Fruit fly (Drosophila melanogaster) whole organism, prepupa: Measurements from ENCODE around the gene CG33253.

Experiments
- CG15336 ChIP-seq: fragments of 200-800 bp; sonication (Bioruptor generic); IDR thresholded peaks from 2 replicates; pipeline ENCODE4 v1.3.6; 2022; ENCODE audit warnings: missing biosample characterization, missing genetic modification characterization
- CG1621 ChIP-seq: fragments of 200-800 bp; sonication (Bioruptor generic); optimal IDR thresholded peaks from 3 replicates; lab custom pipeline; 2018; ENCODE audit warnings: missing biosample characterization, mild to moderate bottlenecking, missing genetic modification characterization
- CG34406 ChIP-seq: fragments of 200-800 bp; sonication (Bioruptor generic); optimal IDR thresholded peaks from 3 replicates; lab custom pipeline; 2016; ENCODE audit warnings: missing biosample characterization, missing genetic modification characterization
- CG6276 ChIP-seq: fragments of 200-800 bp; sonication (Bioruptor generic); optimal IDR thresholded peaks from 2 replicates; lab custom pipeline; 2017; ENCODE audit warnings: missing biosample characterization, mild to moderate bottlenecking, missing genetic modification characterization
- CG6808 ChIP-seq: fragments of 200-800 bp; sonication (Bioruptor generic); optimal IDR thresholded peaks from 3 replicates; lab custom pipeline; 2017; ENCODE audit warnings: missing biosample characterization, missing genetic modification characterization, mild to moderate bottlenecking, moderate library complexity, missing genetic modification reagents
- CG6854 ChIP-seq: fragments of 200-800 bp; sonication (Bioruptor generic); optimal IDR thresholded peaks from 2 replicates; lab custom pipeline; 2017; ENCODE audit warnings: missing biosample characterization, mild to moderate bottlenecking, missing genetic modification characterization
- CG8632 ChIP-seq: fragments of 200-800 bp; sonication (Bioruptor generic); optimal IDR thresholded peaks from 3 replicates; lab custom pipeline; 2016; ENCODE audit warnings: missing biosample characterization, missing genetic modification characterization
- OdsH ChIP-seq: fragments of 200-800 bp; sonication (Bioruptor generic); optimal IDR thresholded peaks from 3 replicates; lab custom pipeline; 2016; ENCODE audit warnings: missing biosample characterization, missing genetic modification characterization
- Sox14 ChIP-seq: fragments of 200-800 bp; sonication (Bioruptor generic); optimal IDR thresholded peaks from 3 replicates; lab custom pipeline; 2016; ENCODE audit warnings: missing biosample characterization, missing genetic modification characterization
- eg ChIP-seq: fragments of 200-800 bp; sonication (Bioruptor generic); IDR thresholded peaks from 3 replicates; pipeline ENCODE4 v1.3.6; 2022; ENCODE audit warnings: missing biosample characterization, missing genetic modification characterization
- fd59A ChIP-seq: fragments of 200-800 bp; sonication (Bioruptor generic); optimal IDR thresholded peaks from 2 replicates; lab custom pipeline; 2017; ENCODE audit warnings: missing biosample characterization, mild to moderate bottlenecking, missing genetic modification characterization, missing genetic modification reagents
- salr ChIP-seq, 2 experiments: fragments of 200-800 bp; sonication (Bioruptor generic); optimal IDR thresholded peaks; 3 replicates each; lab custom pipeline; 2016 to 2018; ENCODE audit warnings: missing biosample characterization in 2 of 2, missing genetic modification characterization in 2 of 2, mild to moderate bottlenecking in 1 of 2
- ss ChIP-seq, 2 experiments: fragments of 200-800 bp; sonication (Bioruptor generic); optimal IDR thresholded peaks; 2 replicates in 1 of 2; 3 replicates in 1 of 2; lab custom pipeline; 2017 to 2018; ENCODE audit warnings: mild to moderate bottlenecking in 2 of 2, missing biosample characterization in 2 of 2, missing genetic modification characterization in 2 of 2, moderate library complexity in 1 of 2
- vri ChIP-seq: fragments of 200-800 bp; sonication (Bioruptor generic); optimal IDR thresholded peaks from 3 replicates; lab custom pipeline; 2016; ENCODE audit warnings: missing biosample characterization, mild to moderate bottlenecking, missing genetic modification characterization

dm6 chrX:19148798-19149510 lies 34.3 kb upstream of the CG33253 start:
- TF ChIP-seq CG6808: no peak
- peak; percentile 22 for TF ChIP-seq OdsH (GFP tag; lab: Kevin White, UChicago)
- TF ChIP-seq CG8632 (GFP tag; lab: Kevin White, UChicago): no peak
- TF ChIP-seq eg: no peak
- TF ChIP-seq ss (GFP tag; optimal IDR thresholded peaks at IDR 0.05; lab: Kevin White, UChicago): no peak
- TF ChIP-seq vri (GFP tag; lab: Kevin White, UChicago): peak; percentile 6
- TF ChIP-seq Sox14 (GFP tag; lab: Kevin White, UChicago): peak; percentile 45
- no peak for TF ChIP-seq CG6854
- no peak for TF ChIP-seq salr (GFP tag; optimal IDR thresholded peaks at IDR 0.05; lab: Kevin White, UChicago)
- peak; percentile 18 for TF ChIP-seq CG34406
- TF ChIP-seq CG1621 (tag; lab: Kevin White, UChicago): no peak
- no peak for TF ChIP-seq fd59A (GFP tag; lab: Kevin White, UChicago)
- no peak for TF ChIP-seq CG6276 (GFP tag; lab: Kevin White, UChicago)
- no peak for TF ChIP-seq CG15336 (GFP tag; lab: Robert Waterston, UW)
